Worm (Caenorhabditis elegans) whole organism, L3 larva: ENCODE results near the gene Y41G9A.5.

Experiments
- eor-1 ChIP-seq, 2 experiments: fragments of 150-350 bp; optimal IDR thresholded peaks; 2 replicates each; lab custom pipeline; 2014 to 2018; ENCODE audit warnings: missing biosample characterization in 2 of 2, missing genetic modification characterization in 2 of 2
- lin-15B ChIP-seq: fragments of 150-350 bp; optimal IDR thresholded peaks from 2 replicates; lab custom pipeline; 2014; ENCODE audit warnings: missing biosample characterization, missing genetic modification characterization
- nhr-11 ChIP-seq: fragments of 150-350 bp; optimal IDR thresholded peaks from 2 replicates; lab custom pipeline; 2014; ENCODE audit warnings: missing biosample characterization, missing genetic modification characterization
- pha-4 ChIP-seq: fragments of 150-350 bp; optimal IDR thresholded peaks from 2 replicates; lab custom pipeline; 2014; ENCODE audit warnings: missing biosample characterization, missing genetic modification reagents, missing genetic modification characterization

- no peak for TF ChIP-seq pha-4
- no peak for TF ChIP-seq eor-1 (tag; optimal IDR thresholded peaks at IDR 0.05; lab: Kevin White, UChicago)
- TF ChIP-seq lin-15B (tag; lab: Kevin White, UChicago) = no peak
- no peak for TF ChIP-seq nhr-11 (tag; lab: Kevin White, UChicago)
These were observed 29.7 kb downstream of the Y41G9A.5 start, which contains the start of gene aakg-3 for ce11 chrX:2976148-2976547.
